Worm (Caenorhabditis elegans): ENCODE measurements around the gene K11D12.6.

The K11D12.6 gene

ce11 chrV:5016728-5017127, 18.2 kb downstream of the K11D12.6 start:
- no peak for TF ChIP-seq C08G9.2 (tag; optimal IDR thresholded peaks at IDR 0.05)
- peak; percentile 46 for TF ChIP-seq ceh-14 (tag; optimal IDR thresholded peaks at IDR 0.05)
- TF ChIP-seq unc-42 (tag; optimal IDR thresholded peaks at IDR 0.05): peak; percentile 29

- TF ChIP-seq fkh-10 (GFP tag; optimal IDR thresholded peaks at IDR 0.05) (no peak), hlh-30 (tag; optimal IDR thresholded peaks at IDR 0.05; ENCODE audit: insufficient read depth) (no peak), elt-2 (tag; optimal IDR thresholded peaks at IDR 0.05) (peak; percentile 80)
Measured at ce11 chrV:5012193-5012853, 22.6 kb downstream of the K11D12.6 start, which contains the start of gene srr-6. Gene srr-6, plus strand, starts transcription at chrV:5012803.

- no peak for TF ChIP-seq K09A11.1 (tag; optimal IDR thresholded peaks at IDR 0.05; ENCODE audit: insufficient read depth)
- TF ChIP-seq ets-4 (tag; optimal IDR thresholded peaks at IDR 0.05): no peak
- TF ChIP-seq ceh-18 (tag; optimal IDR thresholded peaks at IDR 0.05): no peak
- TF ChIP-seq T23F11.4 (GFP tag; optimal IDR thresholded peaks at IDR 0.05): no peak
- TF ChIP-seq nfya-1 (tag; optimal IDR thresholded peaks at IDR 0.05): no peak
- no peak for TF ChIP-seq che-1 (tag; optimal IDR thresholded peaks at IDR 0.05)
- no peak for TF ChIP-seq pat-9 (tag; optimal IDR thresholded peaks at IDR 0.05)
- TF ChIP-seq pax-1 (tag; optimal IDR thresholded peaks at IDR 0.05): no peak
- no peak for TF ChIP-seq ceh-34 (tag; optimal IDR thresholded peaks at IDR 0.05)
- TF ChIP-seq ztf-16 (tag; optimal IDR thresholded peaks at IDR 0.05): no peak
- TF ChIP-seq pqm-1 (tag; optimal IDR thresholded peaks at IDR 0.05): no peak
- no peak for TF ChIP-seq eyg-1 (tag; optimal IDR thresholded peaks at IDR 0.05)
- no peak for TF ChIP-seq K02D7.2 (tag; optimal IDR thresholded peaks at IDR 0.05)
- no peak for TF ChIP-seq ahr-1 (tag; optimal IDR thresholded peaks at IDR 0.05)
- no peak for TF ChIP-seq sox-4 (tag; optimal IDR thresholded peaks at IDR 0.05)
- TF ChIP-seq ceh-45 (GFP tag; IDR thresholded peaks at IDR 0.05): no peak
- no peak for TF ChIP-seq hlh-6 (tag; optimal IDR thresholded peaks at IDR 0.05)
- TF ChIP-seq elt-2 (tag; optimal IDR thresholded peaks at IDR 0.05): no peak
- TF ChIP-seq ceh-48 (tag; optimal IDR thresholded peaks at IDR 0.05): no peak
Measured at ce11 chrV:5001386-5001785, 33.6 kb downstream of the K11D12.6 start, which contains the start of gene srr-8. Gene srr-8, plus strand, starts transcription at chrV:5001686.

- TF ChIP-seq elt-2 (tag; optimal IDR thresholded peaks at IDR 0.05) (peak; percentile 11), pros-1 (tag; optimal IDR thresholded peaks at IDR 0.05) (no peak)
Measured at ce11 chrV:5000406-5000805, 34.6 kb downstream of the K11D12.6 start, which contains the start of gene ugt-7. Gene ugt-7, minus strand, starts transcription at chrV:5000566.

ce11 chrV:4995155-4995554, 39.8 kb downstream of the K11D12.6 start, which contains the start of gene ncx-9:
Gene ncx-9, minus strand, starts transcription at chrV:4995255.
- TF ChIP-seq ceh-9 (tag; optimal IDR thresholded peaks at IDR 0.05) (no peak), npax-4 (tag; optimal IDR thresholded peaks at IDR 0.05) (no peak), ttx-3 (tag; optimal IDR thresholded peaks at IDR 0.05) (no peak), ceh-31 (tag; optimal IDR thresholded peaks at IDR 0.05) (no peak), elt-2 (tag; optimal IDR thresholded peaks at IDR 0.05) (no peak), fax-1 (tag; optimal IDR thresholded peaks at IDR 0.05) (no peak), ceh-6 (GFP tag; optimal IDR thresholded peaks at IDR 0.05) (no peak), ama-1 (optimal IDR thresholded peaks at IDR 0.05) (no peak), ref-2 (tag; optimal IDR thresholded peaks at IDR 0.05) (no peak), zip-5 (tag; optimal IDR thresholded peaks at IDR 0.05) (no peak), K09A11.1 (tag; optimal IDR thresholded peaks at IDR 0.05; ENCODE audit: insufficient read depth) (no peak), nfya-1 (tag; optimal IDR thresholded peaks at IDR 0.05) (no peak), tbx-7 (tag; optimal IDR thresholded peaks at IDR 0.05) (no peak), dmd-4 (tag; optimal IDR thresholded peaks at IDR 0.05; ENCODE audit: borderline replicate concordance) (no peak), hlh-30 (tag; optimal IDR thresholded peaks at IDR 0.05; ENCODE audit: insufficient read depth) (no peak), ets-4 (tag; optimal IDR thresholded peaks at IDR 0.05) (no peak), pqm-1 (tag; optimal IDR thresholded peaks at IDR 0.05) (no peak)

All from whole organism, late embryonic.